Worm (Caenorhabditis elegans) whole organism, young adult: ENCODE measurements around the gene his-62.

ENCODE experiments used
- F55B11.4 ChIP-seq: sonication (generic microtip); optimal IDR thresholded peaks from 2 replicates; lab custom pipeline; 2016; ENCODE audit warnings: missing compliant biosample characterization, missing genetic modification characterization, borderline replicate concordance; ENCODE audit not compliant: insufficient read depth
- Y79H2A.3 ChIP-seq: fragments of 200-800 bp; sonication (Bioruptor generic); conservative IDR thresholded peaks from 2 replicates; pipeline ENCODE4 v1.3.6; 2022; ENCODE audit warnings: missing genetic modification reagents, missing genetic modification characterization, missing compliant biosample characterization
- die-1 ChIP-seq: sonication (generic microtip); optimal IDR thresholded peaks from 2 replicates; lab custom pipeline; 2016; ENCODE audit warnings: missing genotype, mild to moderate bottlenecking, missing genetic modification characterization, missing compliant biosample characterization
- egl-44 ChIP-seq: fragments of 200-800 bp; sonication (Bioruptor generic); IDR thresholded peaks from 2 replicates; pipeline ENCODE4 v1.3.6; 2022; ENCODE audit warnings: missing genetic modification reagents, missing genetic modification characterization, missing compliant biosample characterization
- rcor-1 ChIP-seq: fragments of 200-800 bp; sonication (Bioruptor generic); IDR thresholded peaks from 2 replicates; pipeline ENCODE4 v1.3.6; 2022; ENCODE audit warnings: missing genetic modification reagents, missing genetic modification characterization, missing compliant biosample characterization
- sea-2 ChIP-seq: fragments of 200-800 bp; sonication (Bioruptor generic); IDR thresholded peaks from 2 replicates; pipeline ENCODE4 v1.3.6; 2022; ENCODE audit warnings: missing genetic modification characterization, missing compliant biosample characterization

DNA sequence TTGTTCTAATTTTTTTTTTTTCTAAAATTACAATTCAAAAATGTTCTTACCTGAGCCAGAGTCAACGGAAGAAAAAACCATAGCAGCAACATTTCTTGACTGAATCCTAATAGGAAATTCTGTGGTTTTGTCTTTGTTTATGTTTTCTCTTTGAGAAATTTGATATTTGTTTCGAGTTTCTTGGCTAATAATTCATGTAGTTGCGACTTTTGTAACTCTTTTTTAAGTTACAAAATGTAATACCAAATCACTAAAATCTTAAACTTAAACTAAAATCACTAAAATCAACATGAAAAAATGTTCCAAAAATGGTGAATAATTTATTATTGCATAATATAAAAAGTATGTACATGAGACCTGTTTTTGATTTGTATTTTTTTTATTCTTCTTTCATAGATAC, 11.4 kb downstream of the his-62 start, which contains the start of gene egas-4:
- TF ChIP-seq egl-44 = no peak
- TF ChIP-seq die-1 = no peak
- no peak for TF ChIP-seq Y79H2A.3
- TF ChIP-seq sea-2 (GFP tag; lab: Robert Waterston, UW) = no peak
- no peak for TF ChIP-seq rcor-1 (GFP tag; lab: Robert Waterston, UW)
- TF ChIP-seq F55B11.4 (tag; lab: Kevin White, UChicago) = no peak
